Worm (Caenorhabditis elegans) whole organism, L4 larva: ENCODE results near the gene Y49E10.21.

ENCODE experiments used
- F10B5.3 ChIP-seq: sonication (generic microtip); optimal IDR thresholded peaks from 2 replicates; lab custom pipeline; 2016; ENCODE audit warnings: mild to moderate bottlenecking, missing genetic modification characterization, missing compliant biosample characterization
- R02D3.7 ChIP-seq: fragments of 150-350 bp; sonication (generic microtip); optimal IDR thresholded peaks from 3 replicates; lab custom pipeline; 2014; ENCODE audit warnings: missing biosample characterization, missing genetic modification characterization
- T20F7.1 ChIP-seq: fragments of 200-800 bp; sonication (Bioruptor generic); optimal IDR thresholded peaks from 2 replicates; lab custom pipeline; 2018; ENCODE audit warnings: mild to moderate bottlenecking, missing genetic modification characterization, missing compliant biosample characterization
- T26A8.4 ChIP-seq: fragments of 200-800 bp; sonication (Bioruptor generic); IDR thresholded peaks from 2 replicates; pipeline ENCODE4 v1.3.6; 2022; ENCODE audit warnings: missing genetic modification characterization, missing compliant biosample characterization
- Y105C5A.15 ChIP-seq: fragments of 200-800 bp; sonication (Bioruptor generic); IDR thresholded peaks from 2 replicates; pipeline ENCODE4 v1.3.6; 2022; ENCODE audit warnings: missing genetic modification characterization, missing compliant biosample characterization
- Y5F2A.4 ChIP-seq: fragments of 200-800 bp; sonication (Bioruptor generic); optimal IDR thresholded peaks from 2 replicates; lab custom pipeline; 2018; ENCODE audit warnings: mild to moderate bottlenecking, missing genetic modification characterization, missing compliant biosample characterization
- aly-2 ChIP-seq: sonication (generic microtip); optimal IDR thresholded peaks from 2 replicates; lab custom pipeline; 2018; ENCODE audit warnings: missing biosample characterization, missing genetic modification characterization
- ama-1 ChIP-seq: fragments of 150-350 bp; optimal IDR thresholded peaks from 2 replicates; lab custom pipeline; 2014; ENCODE audit warnings: inconsistent platforms, mixed read lengths
- arid-1 ChIP-seq: fragments of 200-800 bp; sonication (Bioruptor generic); conservative IDR thresholded peaks from 2 replicates; pipeline ENCODE4 v1.3.6; 2022; ENCODE audit warnings: missing genetic modification reagents, missing genetic modification characterization, missing compliant biosample characterization
- attf-4 ChIP-seq: sonication (generic microtip); optimal IDR thresholded peaks from 3 replicates; lab custom pipeline; 2017; ENCODE audit warnings: missing biosample characterization, missing genetic modification characterization
- ceh-28 ChIP-seq: fragments of 150-350 bp; optimal IDR thresholded peaks from 2 replicates; lab custom pipeline; 2014; ENCODE audit warnings: missing biosample characterization, missing genetic modification reagents, missing genetic modification characterization
- ceh-82 ChIP-seq: sonication (generic microtip); optimal IDR thresholded peaks from 2 replicates; lab custom pipeline; 2017; ENCODE audit warnings: missing biosample characterization, missing genetic modification characterization
- ces-1 ChIP-seq: fragments of 150-350 bp; sonication (generic microtip); optimal IDR thresholded peaks from 4 replicates; lab custom pipeline; 2014; ENCODE audit warnings: missing biosample characterization, missing genetic modification reagents, missing genetic modification characterization
- ctbp-1 ChIP-seq: fragments of 200-800 bp; sonication (Bioruptor generic); IDR thresholded peaks from 2 replicates; pipeline ENCODE4 v1.3.6; 2022; ENCODE audit warnings: missing genetic modification reagents, missing genetic modification characterization, missing compliant biosample characterization
- daf-12 ChIP-seq: fragments of 150-350 bp; optimal IDR thresholded peaks from 2 replicates; lab custom pipeline; 2014; ENCODE audit warnings: missing biosample characterization, missing genetic modification reagents, missing genetic modification characterization
- daf-16 ChIP-seq, 3 experiments: sonication (generic microtip); optimal IDR thresholded peaks; 2 replicates each; lab custom pipeline; 2016 to 2017; ENCODE audit warnings: missing genetic modification characterization in 3 of 3, missing genetic modification reagents in 3 of 3, mild to moderate bottlenecking in 2 of 3, missing compliant biosample characterization in 2 of 3, missing biosample characterization in 1 of 3, moderate library complexity in 1 of 3
- daf-19 ChIP-seq: fragments of 200-800 bp; sonication (Bioruptor generic); conservative IDR thresholded peaks from 2 replicates; pipeline ENCODE4 v1.3.6; 2022; ENCODE audit warnings: missing genetic modification characterization, missing compliant biosample characterization
- daf-8 ChIP-seq: fragments of 200-800 bp; sonication (Bioruptor generic); IDR thresholded peaks from 2 replicates; pipeline ENCODE4 v1.3.6; 2022; ENCODE audit warnings: missing genetic modification characterization, missing compliant biosample characterization
- duxl-1 ChIP-seq: sonication (generic microtip); optimal IDR thresholded peaks from 2 replicates; lab custom pipeline; 2016; ENCODE audit warnings: mild to moderate bottlenecking, missing genetic modification characterization, moderate library complexity, missing compliant biosample characterization; ENCODE audit not compliant: poor library complexity
- dve-1 ChIP-seq: sonication (generic microtip); optimal IDR thresholded peaks from 2 replicates; lab custom pipeline; 2017; ENCODE audit warnings: antibody characterized with exemption, mild to moderate bottlenecking, missing genetic modification characterization, missing compliant biosample characterization; ENCODE audit not compliant: insufficient read depth
- fkh-10 ChIP-seq: fragments of 150-350 bp; optimal IDR thresholded peaks from 2 replicates; lab custom pipeline; 2014; ENCODE audit warnings: missing biosample characterization, missing genetic modification reagents, missing genetic modification characterization
- hlh-11 ChIP-seq: fragments of 200-800 bp; sonication (Bioruptor generic); optimal IDR thresholded peaks from 2 replicates; lab custom pipeline; 2018; ENCODE audit warnings: mild to moderate bottlenecking, missing genetic modification characterization, missing compliant biosample characterization
- lin-29 ChIP-seq: fragments of 200-800 bp; sonication (Bioruptor generic); IDR thresholded peaks from 2 replicates; pipeline ENCODE4 v1.3.6; 2022; ENCODE audit warnings: missing genetic modification reagents, missing genetic modification characterization, missing compliant biosample characterization
- lin-39 ChIP-seq: fragments of 150-350 bp; optimal IDR thresholded peaks from 2 replicates; lab custom pipeline; 2014; ENCODE audit warnings: missing biosample characterization, missing genetic modification reagents, missing genetic modification characterization
- lir-3 ChIP-seq: sonication (generic microtip); optimal IDR thresholded peaks from 2 replicates; lab custom pipeline; 2016; ENCODE audit warnings: mild to moderate bottlenecking, missing genetic modification characterization, missing compliant biosample characterization
- mdt-29 ChIP-seq: fragments of 200-800 bp; sonication (Bioruptor generic); IDR thresholded peaks from 2 replicates; pipeline ENCODE4 v1.3.6; 2022; ENCODE audit warnings: missing genetic modification reagents, missing genetic modification characterization, missing compliant biosample characterization
- mes-2 ChIP-seq: sonication (generic microtip); optimal IDR thresholded peaks from 2 replicates; lab custom pipeline; 2016; ENCODE audit warnings: missing genotype, mild to moderate bottlenecking, missing genetic modification characterization, missing compliant biosample characterization; ENCODE audit not compliant: poor library complexity, severe bottlenecking
- mxl-3 ChIP-seq: fragments of 200-800 bp; sonication (Bioruptor generic); optimal IDR thresholded peaks from 2 replicates; lab custom pipeline; 2018; ENCODE audit warnings: mild to moderate bottlenecking, missing genetic modification characterization, missing compliant biosample characterization
- nhr-10 ChIP-seq: fragments of 150-350 bp; optimal IDR thresholded peaks from 2 replicates; lab custom pipeline; 2014; ENCODE audit warnings: missing biosample characterization, missing genetic modification characterization
- nhr-11 ChIP-seq: fragments of 150-350 bp; optimal IDR thresholded peaks from 2 replicates; lab custom pipeline; 2014; ENCODE audit warnings: missing biosample characterization, missing genetic modification characterization
- nhr-111 ChIP-seq: fragments of 200-800 bp; sonication (Bioruptor generic); optimal IDR thresholded peaks from 2 replicates; lab custom pipeline; 2018; ENCODE audit warnings: mild to moderate bottlenecking, missing genetic modification characterization, missing compliant biosample characterization
- nhr-25 ChIP-seq: sonication (generic microtip); optimal IDR thresholded peaks from 2 replicates; lab custom pipeline; 2017; ENCODE audit warnings: missing genetic modification characterization, mild to moderate bottlenecking, missing compliant biosample characterization, antibody characterized with exemption, moderate library complexity, borderline replicate concordance; ENCODE audit not compliant: insufficient read depth
- nhr-28 ChIP-seq: fragments of 150-350 bp; optimal IDR thresholded peaks from 2 replicates; lab custom pipeline; 2014; ENCODE audit warnings: missing biosample characterization, missing genetic modification characterization
- nhr-41 ChIP-seq: fragments of 200-800 bp; sonication (Bioruptor generic); IDR thresholded peaks from 2 replicates; pipeline ENCODE4 v1.3.6; 2022; ENCODE audit warnings: missing genetic modification reagents, missing genetic modification characterization, missing compliant biosample characterization
- nhr-48 ChIP-seq: sonication (generic microtip); optimal IDR thresholded peaks from 2 replicates; lab custom pipeline; 2016; ENCODE audit warnings: mild to moderate bottlenecking, missing genetic modification characterization, missing compliant biosample characterization
- nhr-6 ChIP-seq: fragments of 150-350 bp; optimal IDR thresholded peaks from 2 replicates; lab custom pipeline; 2014; ENCODE audit warnings: missing biosample characterization, missing genetic modification characterization
- nhr-76 ChIP-seq: fragments of 150-350 bp; optimal IDR thresholded peaks from 2 replicates; lab custom pipeline; 2014; ENCODE audit warnings: missing biosample characterization, missing genetic modification characterization
- php-3 ChIP-seq: fragments of 200-800 bp; sonication (Bioruptor generic); IDR thresholded peaks from 2 replicates; pipeline ENCODE4 v1.3.6; 2022; ENCODE audit warnings: missing genetic modification reagents, missing genetic modification characterization, missing compliant biosample characterization
- pqm-1 ChIP-seq: sonication (generic microtip); optimal IDR thresholded peaks from 2 replicates; lab custom pipeline; 2017; ENCODE audit warnings: missing biosample characterization, missing genetic modification characterization
- rbr-2 ChIP-seq: sonication (generic microtip); optimal IDR thresholded peaks from 2 replicates; lab custom pipeline; 2016; ENCODE audit warnings: missing genotype, missing genetic modification characterization, missing compliant biosample characterization
- saeg-2 ChIP-seq: fragments of 200-800 bp; sonication (Bioruptor generic); IDR thresholded peaks from 2 replicates; pipeline ENCODE4 v1.3.6; 2022; ENCODE audit warnings: missing genetic modification reagents, missing genetic modification characterization, missing compliant biosample characterization
- snpc-1.2 ChIP-seq: fragments of 200-800 bp; sonication (Bioruptor generic); IDR thresholded peaks from 2 replicates; pipeline ENCODE4 v1.3.6; 2022; ENCODE audit warnings: missing genetic modification reagents, missing genetic modification characterization, missing compliant biosample characterization
- snpc-4 ChIP-seq: fragments of 150-350 bp; optimal IDR thresholded peaks from 2 replicates; lab custom pipeline; 2014; ENCODE audit warnings: missing biosample characterization, missing genetic modification characterization
- tag-97 ChIP-seq: fragments of 200-800 bp; sonication (Bioruptor generic); IDR thresholded peaks from 2 replicates; pipeline ENCODE4 v1.3.6; 2022; ENCODE audit warnings: missing genetic modification characterization, missing compliant biosample characterization
- tra-1 ChIP-seq: fragments of 200-800 bp; sonication (Bioruptor generic); IDR thresholded peaks from 2 replicates; pipeline ENCODE4 v1.3.6; 2022; ENCODE audit warnings: missing genetic modification reagents, missing genetic modification characterization, missing compliant biosample characterization
- unc-39 ChIP-seq: sonication (generic microtip); optimal IDR thresholded peaks from 2 replicates; lab custom pipeline; 2017; ENCODE audit warnings: missing biosample characterization, missing genetic modification characterization
- vab-7 ChIP-seq: fragments of 200-800 bp; sonication (Bioruptor generic); IDR thresholded peaks from 2 replicates; pipeline ENCODE4 v1.3.6; 2022; ENCODE audit warnings: missing genetic modification reagents, missing genetic modification characterization, missing compliant biosample characterization
- zag-1 ChIP-seq: fragments of 150-350 bp; optimal IDR thresholded peaks from 2 replicates; lab custom pipeline; 2014; ENCODE audit warnings: missing biosample characterization, missing genetic modification characterization
- zfp-3 ChIP-seq: fragments of 200-800 bp; sonication (Bioruptor generic); conservative IDR thresholded peaks from 2 replicates; pipeline ENCODE4 v1.3.6; 2022; ENCODE audit warnings: missing genetic modification reagents, missing genetic modification characterization, missing compliant biosample characterization
- ztf-7 ChIP-seq: fragments of 150-350 bp; optimal IDR thresholded peaks from 2 replicates; lab custom pipeline; 2014; ENCODE audit warnings: missing biosample characterization, missing genetic modification characterization

Gene Y49E10.21

ce11 chrIII:12456801-12457647, at the start of gene Y49E10.21, which contains the start of gene scav-3:
TSS of gene Y49E10.21 (plus strand) at chrIII:12457597.
TSS of gene scav-3 (minus strand) at chrIII:12456850.
- TF ChIP-seq nhr-48 (no peak), attf-4 (tag; lab: Kevin White, UChicago) (no peak), nhr-28 (tag; lab: Kevin White, UChicago) (peak; percentile 69), tag-97 (GFP tag; lab: Robert Waterston, UW) (no peak), Y105C5A.15 (GFP tag; lab: Robert Waterston, UW) (no peak), ceh-82 (no peak), ztf-7 (peak; percentile 8), arid-1 (no peak), nhr-10 (tag; lab: Kevin White, UChicago) (no peak), snpc-1.2 (GFP tag; lab: Robert Waterston, UW) (no peak), rbr-2 (tag; lab: Kevin White, UChicago) (no peak), ctbp-1 (GFP tag; lab: Robert Waterston, UW) (no peak), saeg-2 (GFP tag; lab: Robert Waterston, UW) (no peak), ama-1 (lab: Kevin White, UChicago) (no peak), tra-1 (GFP tag; lab: Robert Waterston, UW) (no peak), lir-3 (no peak), php-3 (no peak), ceh-28 (tag; lab: Kevin White, UChicago) (peak; percentile 62), ces-1 (no peak), hlh-11 (tag; lab: Kevin White, UChicago) (no peak), lin-39 (tag; lab: Kevin White, UChicago) (no peak), nhr-11 (tag; lab: Kevin White, UChicago) (peak; percentile 77), unc-39 (tag; lab: Kevin White, UChicago) (no peak), zfp-3 (GFP tag; lab: Robert Waterston, UW) (no peak), daf-19 (GFP tag; lab: Robert Waterston, UW) (no peak), R02D3.7 (tag; lab: Kevin White, UChicago) (no peak), T26A8.4 (GFP tag; lab: Robert Waterston, UW) (no peak), nhr-76 (tag; lab: Kevin White, UChicago) (no peak), zag-1 (no peak), pqm-1 (peak; percentile 40), aly-2 (tag; lab: Kevin White, UChicago) (no peak), dve-1 (peak; percentile 81), nhr-25 (tag; lab: Kevin White, UChicago) (no peak), lin-29 (GFP tag; lab: Robert Waterston, UW) (no peak), Y5F2A.4 (no peak), snpc-4 (tag; lab: Kevin White, UChicago) (no peak), mdt-29 (GFP tag; lab: Robert Waterston, UW) (no peak), mxl-3 (GFP tag; lab: Kevin White, UChicago) (peak; percentile 18), nhr-111 (GFP tag; lab: Kevin White, UChicago) (no peak), nhr-41 (GFP tag; lab: Robert Waterston, UW) (no peak), mes-2 (tag; lab: Kevin White, UChicago) (peak; percentile 58), F10B5.3 (tag; lab: Kevin White, UChicago) (no peak), fkh-10 (GFP tag; lab: Kevin White, UChicago) (no peak), daf-8 (GFP tag; lab: Robert Waterston, UW) (no peak), T20F7.1 (GFP tag; lab: Kevin White, UChicago) (no peak), duxl-1 (no peak), daf-16 (GFP tag; optimal IDR thresholded peaks at IDR 0.05; lab: Kevin White, UChicago) (no peak), daf-16 (tag; optimal IDR thresholded peaks at IDR 0.05; lab: Kevin White, UChicago) (peak; percentile 91), vab-7 (GFP tag; lab: Robert Waterston, UW) (no peak), daf-12 (tag; lab: Kevin White, UChicago) (no peak), nhr-6 (no peak)
